Fruit fly (Drosophila melanogaster): ENCODE data around the gene Mcr.

Mcr gene

DNA sequence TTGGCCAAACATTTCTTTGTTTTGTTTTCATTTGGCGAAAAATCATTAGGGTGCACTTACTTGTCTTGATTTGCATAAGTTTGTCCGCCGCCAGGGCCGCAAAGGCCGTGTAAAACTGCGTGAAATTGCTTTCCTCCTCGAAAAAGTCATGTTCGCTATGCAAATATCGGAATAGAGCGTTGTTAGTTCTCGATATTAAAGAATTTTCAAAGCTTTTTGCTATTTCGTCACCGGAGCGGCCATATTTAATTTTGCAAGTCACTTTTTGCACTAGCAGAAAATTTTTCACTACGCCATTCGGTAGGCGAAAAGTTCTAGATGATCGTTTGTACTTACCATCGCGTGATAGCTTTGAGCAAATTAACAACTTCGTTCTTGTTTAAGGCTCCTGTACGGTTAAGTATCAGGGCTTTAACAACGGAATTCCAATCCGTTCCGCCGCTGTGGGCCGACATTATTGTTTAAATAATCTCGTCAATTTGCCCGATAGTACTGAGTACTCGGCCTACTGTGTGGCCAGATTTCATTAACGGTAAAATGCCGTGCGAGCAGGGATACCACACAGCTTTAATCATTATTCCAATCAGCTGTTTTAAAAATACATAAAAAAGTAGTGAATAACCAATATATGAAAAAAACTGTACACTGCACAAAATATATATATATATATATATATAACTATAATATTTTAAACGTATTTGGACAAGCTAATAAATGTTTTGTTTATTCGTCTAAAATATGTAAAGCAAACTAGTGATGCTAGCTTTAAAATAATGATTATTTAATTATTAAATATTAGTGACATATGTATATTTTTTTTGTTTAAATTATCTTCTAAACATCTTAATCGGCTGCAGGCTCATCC lies 11.4 kb downstream of the Mcr start, which contains the start of gene poe (continued):
- peak; percentile 57 for TF ChIP-seq lmd (GFP tag; IDR thresholded peaks at IDR 0.05)
- no peak for TF ChIP-seq CG17186 (GFP tag; optimal IDR thresholded peaks at IDR 0.05)
- peak; percentile 15 for TF ChIP-seq CG8359 (GFP tag; optimal IDR thresholded peaks at IDR 0.05; ENCODE audit: borderline replicate concordance)
- TF ChIP-seq Sin3A (optimal IDR thresholded peaks at IDR 0.05): peak; percentile 19
- peak; percentile 70 for TF ChIP-seq E2f1 (GFP tag; IDR thresholded peaks at IDR 0.05)
- TF ChIP-seq CG1529 (GFP tag; optimal IDR thresholded peaks at IDR 0.05): no peak
- TF ChIP-seq Elba2 (GFP tag; optimal IDR thresholded peaks at IDR 0.05): no peak
- TF ChIP-seq Aef1 (GFP tag; IDR thresholded peaks at IDR 0.05): peak; percentile 39; the same call in 1 of the 3 replicates
- TF ChIP-seq CG11085 (GFP tag; IDR thresholded peaks at IDR 0.05): peak; percentile 49; the same call in 1 of the 2 replicates
- peak; percentile 29 for TF ChIP-seq Spps (tag; optimal IDR thresholded peaks at IDR 0.05)
- TF ChIP-seq klu (GFP tag; IDR thresholded peaks at IDR 0.05): no peak; the same call in 1 of the 2 replicates
- peak; percentile 75 for TF ChIP-seq CG9797 (GFP tag; optimal IDR thresholded peaks at IDR 0.05)
- TF ChIP-seq nerfin-2 (GFP tag; IDR thresholded peaks at IDR 0.05; ENCODE audit: partially characterized antibody): no peak
- TF ChIP-seq esg (GFP tag; conservative IDR thresholded peaks at IDR 0.05): 0 out of 2 replicates have a peak, but pooled peaks have one; percentile 27
- no peak for TF ChIP-seq CG7963 (GFP tag; IDR thresholded peaks at IDR 0.05; ENCODE audit: partially characterized antibody)
- no peak for TF ChIP-seq Sox100B (GFP tag; optimal IDR thresholded peaks at IDR 0.05)
- peak; percentile 41; the same call in 2 of the 3 replicates for TF ChIP-seq zfh1 (GFP tag; IDR thresholded peaks at IDR 0.05)
- TF ChIP-seq CG34224 (GFP tag; IDR thresholded peaks at IDR 0.05; ENCODE audit: partially characterized antibody): peak; percentile 22; the same call in 2 of the 3 replicates
- TF ChIP-seq pita (GFP tag; optimal IDR thresholded peaks at IDR 0.05): no peak
- TF ChIP-seq az2 (GFP tag; optimal IDR thresholded peaks at IDR 0.05): peak; percentile 25
- peak; percentile 38 for TF ChIP-seq CG1602 (GFP tag; optimal IDR thresholded peaks at IDR 0.05)
- no peak for TF ChIP-seq br (optimal IDR thresholded peaks at IDR 0.05)
- TF ChIP-seq Dek (tag; optimal IDR thresholded peaks at IDR 0.05): peak; percentile 59
- TF ChIP-seq CG6683 (GFP tag; optimal IDR thresholded peaks at IDR 0.05): no peak
- TF ChIP-seq stwl (tag; optimal IDR thresholded peaks at IDR 0.05): peak; percentile 65
- peak; percentile 69; the same call in 1 of the 2 replicates for TF ChIP-seq CG17328 (GFP tag; IDR thresholded peaks at IDR 0.05)
- 0 out of 2 replicates have a peak, but pooled peaks have one; percentile 38 for TF ChIP-seq bbx (GFP tag; IDR thresholded peaks at IDR 0.05; ENCODE audit: partially characterized antibody)
- peak; percentile 9 for TF ChIP-seq CG3995 (GFP tag; optimal IDR thresholded peaks at IDR 0.05)
- TF ChIP-seq CG9437 (GFP tag; optimal IDR thresholded peaks at IDR 0.05): peak; percentile 41
- peak; percentile 49 for TF ChIP-seq CG9727 (GFP tag; optimal IDR thresholded peaks at IDR 0.05)
- no peak for TF ChIP-seq Dref (GFP tag; IDR thresholded peaks at IDR 0.05)
- TF ChIP-seq pb (GFP tag; optimal IDR thresholded peaks at IDR 0.05): no peak
- peak; percentile 17; the same call in 1 of the 3 replicates for TF ChIP-seq croc (GFP tag; conservative IDR thresholded peaks at IDR 0.05)
- peak; percentile 66 for TF ChIP-seq Rfx (GFP tag; IDR thresholded peaks at IDR 0.05)
- TF ChIP-seq CG3163 (GFP tag; optimal IDR thresholded peaks at IDR 0.05): no peak
- peak; percentile 56 for TF ChIP-seq CG17359 (tag; optimal IDR thresholded peaks at IDR 0.05)
- peak; percentile 29 for TF ChIP-seq CG6765 (GFP tag; optimal IDR thresholded peaks at IDR 0.05)
- peak; percentile 31 for TF ChIP-seq CG30020 (tag; optimal IDR thresholded peaks at IDR 0.05)

DNA sequence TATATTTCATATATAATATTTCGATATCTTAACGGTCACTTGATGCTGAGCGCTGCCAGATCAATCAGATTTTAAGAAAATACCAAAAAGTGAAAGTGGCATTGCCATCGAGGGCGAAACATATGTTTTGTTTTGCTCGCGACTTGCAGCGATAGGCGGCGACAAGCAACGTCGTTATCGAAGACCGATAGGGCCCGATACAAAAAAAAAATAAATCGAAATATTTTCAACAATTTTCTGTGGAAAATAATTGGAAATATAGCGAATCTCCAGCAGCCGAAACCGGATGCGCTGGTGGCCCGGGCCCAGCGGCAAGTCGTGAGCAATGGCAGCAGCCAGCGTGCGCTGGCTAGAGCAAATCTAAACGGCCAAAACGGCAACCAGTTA lies 39.5 kb downstream of the Mcr start, which contains the start of gene Megf8:
TSS of gene Megf8 (plus strand) at position 190 of the 387 bp plus-strand sequence.
- TF ChIP-seq Oaz (GFP tag; IDR thresholded peaks at IDR 0.05) (no peak), gem (tag; optimal IDR thresholded peaks at IDR 0.05) (no peak), CG5180 (GFP tag; optimal IDR thresholded peaks at IDR 0.05) (no peak), CG12744 (GFP tag; optimal IDR thresholded peaks at IDR 0.05) (no peak), Rfx (GFP tag; IDR thresholded peaks at IDR 0.05) (0 out of 2 replicates have a peak, but pooled peaks have one; percentile 23), dysf (GFP tag; IDR thresholded peaks at IDR 0.05) (no peak), Mad (GFP tag; optimal IDR thresholded peaks at IDR 0.05) (no peak), Taf1 (GFP tag; IDR thresholded peaks at IDR 0.05) (no peak), Myb (GFP tag; optimal IDR thresholded peaks at IDR 0.05) (peak; percentile 81), CG6254 (GFP tag; optimal IDR thresholded peaks at IDR 0.05) (no peak), CG9876 (GFP tag; optimal IDR thresholded peaks at IDR 0.05) (no peak), CG13624 (GFP tag; optimal IDR thresholded peaks at IDR 0.05) (no peak), CG17912 (GFP tag; optimal IDR thresholded peaks at IDR 0.05) (no peak), CG34422 (GFP tag; IDR thresholded peaks at IDR 0.05) (0 out of 3 replicates have a peak, but pooled peaks have one; percentile 8)
